Worm (Caenorhabditis elegans): ENCODE measurements around the gene tra-1.

tra-1 gene

ce11 chrIII:11193251-11193650 lies 1.8 kb downstream of the tra-1 start:
- TF ChIP-seq F13H6.1 (tag; optimal IDR thresholded peaks at IDR 0.05) (no peak), fos-1 (tag; optimal IDR thresholded peaks at IDR 0.05) (peak; percentile 21), crh-2 (tag; optimal IDR thresholded peaks at IDR 0.05) (peak; percentile 28)

- no peak for TF ChIP-seq elt-3 (tag; optimal IDR thresholded peaks at IDR 0.05)
- TF ChIP-seq fos-1 (tag; optimal IDR thresholded peaks at IDR 0.05) = peak; percentile 14
- no peak for TF ChIP-seq zag-1 (tag; optimal IDR thresholded peaks at IDR 0.05)
- TF ChIP-seq nhr-11 (tag; optimal IDR thresholded peaks at IDR 0.05) = no peak
- peak; percentile 6 for TF ChIP-seq crh-2 (tag; optimal IDR thresholded peaks at IDR 0.05)
These were observed 6.9 kb downstream of the tra-1 start for ce11 chrIII:11188132-11188531.

ce11 chrIII:11185483-11186115 lies 9.4 kb downstream of the tra-1 start:
- TF ChIP-seq lsy-2 (tag; optimal IDR thresholded peaks at IDR 0.05) (peak in 1 of 2 experiments; percentile 50), Y55F3AM.14 (GFP tag; optimal IDR thresholded peaks at IDR 0.05) (peak; percentile 40), crh-2 (tag; optimal IDR thresholded peaks at IDR 0.05) (peak; percentile 80), fos-1 (tag; optimal IDR thresholded peaks at IDR 0.05) (peak; percentile 64), nhr-10 (tag; optimal IDR thresholded peaks at IDR 0.05) (no peak), F13H6.1 (tag; optimal IDR thresholded peaks at IDR 0.05) (peak; percentile 82), ztf-1 (GFP tag; conservative IDR thresholded peaks at IDR 0.05) (no peak), zag-1 (tag; optimal IDR thresholded peaks at IDR 0.05) (peak; percentile 89), lin-11 (tag; optimal IDR thresholded peaks at IDR 0.05) (peak; percentile 50), sma-3 (GFP tag; optimal IDR thresholded peaks at IDR 0.05) (peak; percentile 40), sma-9 (GFP tag; optimal IDR thresholded peaks at IDR 0.05) (peak; percentile 58), sma-9 (tag; optimal IDR thresholded peaks at IDR 0.05) (no peak), sem-4 (tag; optimal IDR thresholded peaks at IDR 0.05) (peak; percentile 32), lin-13 (GFP tag; optimal IDR thresholded peaks at IDR 0.05) (peak; percentile 32), R02D3.7 (tag; optimal IDR thresholded peaks at IDR 0.05) (no peak), mdl-1 (tag; optimal IDR thresholded peaks at IDR 0.05) (peak in 1 of 2 experiments; percentile 71), ZK546.5 (tag; optimal IDR thresholded peaks at IDR 0.05) (no peak), unc-55 (GFP tag; optimal IDR thresholded peaks at IDR 0.05) (peak; percentile 66), nhr-21 (tag; optimal IDR thresholded peaks at IDR 0.05) (no peak), C34F6.9 (tag; optimal IDR thresholded peaks at IDR 0.05) (peak; percentile 67)

- no peak for TF ChIP-seq nhr-21 (tag; optimal IDR thresholded peaks at IDR 0.05)
- TF ChIP-seq snpc-4 (tag; optimal IDR thresholded peaks at IDR 0.05) = no peak
These were observed 19.3 kb downstream of the tra-1 start for ce11 chrIII:11175642-11176217.

ce11 chrIII:11172232-11172713 lies 22.7 kb downstream of the tra-1 start:
- TF ChIP-seq sma-3 (GFP tag; optimal IDR thresholded peaks at IDR 0.05) (no peak), skn-1 (tag; optimal IDR thresholded peaks at IDR 0.05) (no peak)

- TF ChIP-seq ama-1 (optimal IDR thresholded peaks at IDR 0.05) = no peak
- no peak for TF ChIP-seq gmeb-1 (tag; optimal IDR thresholded peaks at IDR 0.05)
- TF ChIP-seq nhr-21 (tag; optimal IDR thresholded peaks at IDR 0.05) = no peak
- TF ChIP-seq alr-1 (tag; optimal IDR thresholded peaks at IDR 0.05) = no peak
- TF ChIP-seq sem-4 (tag; optimal IDR thresholded peaks at IDR 0.05) = no peak
- no peak for TF ChIP-seq mbf-1 (tag; optimal IDR thresholded peaks at IDR 0.05)
- TF ChIP-seq dmd-4 (tag; optimal IDR thresholded peaks at IDR 0.05) = no peak
- no peak for TF ChIP-seq crh-2 (tag; optimal IDR thresholded peaks at IDR 0.05)
- TF ChIP-seq nhr-11 (tag; optimal IDR thresholded peaks at IDR 0.05) = no peak
- no peak for TF ChIP-seq ztf-11 (tag; optimal IDR thresholded peaks at IDR 0.05)
- TF ChIP-seq elt-3 (tag; optimal IDR thresholded peaks at IDR 0.05) = no peak
- no peak for TF ChIP-seq ztf-1 (GFP tag; conservative IDR thresholded peaks at IDR 0.05)
- no peak for TF ChIP-seq sma-9 (GFP tag; optimal IDR thresholded peaks at IDR 0.05)
- no peak for TF ChIP-seq sma-9 (tag; optimal IDR thresholded peaks at IDR 0.05)
- TF ChIP-seq lsy-2 (tag; optimal IDR thresholded peaks at IDR 0.05) = no peak
- no peak for TF ChIP-seq elt-1 (tag; optimal IDR thresholded peaks at IDR 0.05)
- TF ChIP-seq nhr-23 (tag; optimal IDR thresholded peaks at IDR 0.05) = no peak
These were observed 24.5 kb downstream of the tra-1 start for ce11 chrIII:11170509-11170908.
